Worm (Caenorhabditis elegans): ENCODE measurements around the gene K02A2.1.
A peak's percentile ranks its signal among the peaks of the same experiment; 100 is the strongest.

The K02A2.1 gene

ce11 chrII:7397273-7397840 lies 37.7 kb upstream of the K02A2.1 start (continued):
- TF ChIP-seq nhr-28 (tag; optimal IDR thresholded peaks at IDR 0.05) = no peak
- no peak for TF ChIP-seq mml-1 (tag; optimal IDR thresholded peaks at IDR 0.05)
- TF ChIP-seq ceh-28 (tag; optimal IDR thresholded peaks at IDR 0.05) = peak; percentile 11
- TF ChIP-seq lsy-12 (tag; optimal IDR thresholded peaks at IDR 0.05) = peak; percentile 13
- TF ChIP-seq fos-1 (tag; optimal IDR thresholded peaks at IDR 0.05) = no peak
- no peak for TF ChIP-seq nfya-1 (tag; optimal IDR thresholded peaks at IDR 0.05; ENCODE audit: insufficient read depth)
- TF ChIP-seq snpc-4 (tag; optimal IDR thresholded peaks at IDR 0.05) = no peak
- no peak for TF ChIP-seq nhr-11 (tag; optimal IDR thresholded peaks at IDR 0.05)
- TF ChIP-seq jun-1 (tag; optimal IDR thresholded peaks at IDR 0.05) = no peak

- TF ChIP-seq unc-62 (GFP tag; optimal IDR thresholded peaks at IDR 0.05) = no peak
- no peak for TF ChIP-seq mdl-1 (tag; optimal IDR thresholded peaks at IDR 0.05)
- TF ChIP-seq nhr-43 (tag; optimal IDR thresholded peaks at IDR 0.05; ENCODE audit: poor library complexity, severe bottlenecking) = no peak
- TF ChIP-seq eor-1 (tag; optimal IDR thresholded peaks at IDR 0.05) = no peak
- TF ChIP-seq R02D3.7 (tag; optimal IDR thresholded peaks at IDR 0.05) = no peak
Measured at ce11 chrII:7398712-7399111, 36.3 kb upstream of the K02A2.1 start, which contains the start of gene C07D10.1. C07D10.1 (plus strand) TSS chrII:7399012.

- TF ChIP-seq snpc-4 (tag; optimal IDR thresholded peaks at IDR 0.05) (no peak), ztf-11 (tag; optimal IDR thresholded peaks at IDR 0.05) (no peak), nhr-12 (tag; optimal IDR thresholded peaks at IDR 0.05) (no peak), fkh-2 (tag; optimal IDR thresholded peaks at IDR 0.05) (no peak), egl-27 (tag; optimal IDR thresholded peaks at IDR 0.05) (no peak), sea-2 (GFP tag; optimal IDR thresholded peaks at IDR 0.05) (no peak), lin-15B (tag; optimal IDR thresholded peaks at IDR 0.05) (no peak), tbx-2 (tag; optimal IDR thresholded peaks at IDR 0.05) (no peak), nfya-1 (tag; optimal IDR thresholded peaks at IDR 0.05; ENCODE audit: insufficient read depth) (no peak), zag-1 (tag; optimal IDR thresholded peaks at IDR 0.05) (no peak), jun-1 (tag; optimal IDR thresholded peaks at IDR 0.05) (no peak), daf-12 (tag; optimal IDR thresholded peaks at IDR 0.05) (no peak), hmg-11 (tag; optimal IDR thresholded peaks at IDR 0.05) (no peak), nhr-67 (tag; optimal IDR thresholded peaks at IDR 0.05) (no peak)
Measured at ce11 chrII:7402625-7403024, 32.4 kb upstream of the K02A2.1 start, which contains the start of gene nas-7. nas-7 (minus strand) TSS chrII:7402725.

ce11 chrII:7404001-7404400 lies 31.1 kb upstream of the K02A2.1 start:
- TF ChIP-seq nhr-25 (tag; optimal IDR thresholded peaks at IDR 0.05) (peak; percentile 99), nhr-43 (tag; optimal IDR thresholded peaks at IDR 0.05; ENCODE audit: poor library complexity, severe bottlenecking) (peak; percentile 19), fkh-2 (tag; optimal IDR thresholded peaks at IDR 0.05) (no peak), nfya-1 (tag; optimal IDR thresholded peaks at IDR 0.05; ENCODE audit: insufficient read depth) (peak; percentile 35), elt-1 (tag; optimal IDR thresholded peaks at IDR 0.05) (peak; percentile 56)

- peak in 2 of 3 experiments; percentile 81 to 91 for TF ChIP-seq elt-3 (tag; optimal IDR thresholded peaks at IDR 0.05)
- TF ChIP-seq nhr-76 (tag; optimal IDR thresholded peaks at IDR 0.05) = no peak
- TF ChIP-seq pqm-1 (tag; optimal IDR thresholded peaks at IDR 0.05) = no peak
- TF ChIP-seq pha-4 (tag; optimal IDR thresholded peaks at IDR 0.05) = no peak
- no peak for TF ChIP-seq jun-1 (tag; optimal IDR thresholded peaks at IDR 0.05)
- TF ChIP-seq aly-2 (tag; optimal IDR thresholded peaks at IDR 0.05) = no peak
- TF ChIP-seq mml-1 (tag; optimal IDR thresholded peaks at IDR 0.05) = no peak
- no peak for TF ChIP-seq ztf-4 (tag; optimal IDR thresholded peaks at IDR 0.05)
- TF ChIP-seq nfya-1 (tag; optimal IDR thresholded peaks at IDR 0.05; ENCODE audit: insufficient read depth) = no peak
- no peak for TF ChIP-seq fkh-2 (tag; optimal IDR thresholded peaks at IDR 0.05)
- TF ChIP-seq lsy-12 (tag; optimal IDR thresholded peaks at IDR 0.05) = no peak
- TF ChIP-seq ceh-28 (tag; optimal IDR thresholded peaks at IDR 0.05) = no peak
- TF ChIP-seq nhr-23 (tag; optimal IDR thresholded peaks at IDR 0.05) = peak; percentile 45
- TF ChIP-seq lin-39 (tag; optimal IDR thresholded peaks at IDR 0.05) = no peak
- TF ChIP-seq nhr-25 (tag; optimal IDR thresholded peaks at IDR 0.05) = peak; percentile 94
- TF ChIP-seq nhr-237 (tag; optimal IDR thresholded peaks at IDR 0.05) = no peak
- no peak for TF ChIP-seq hmg-11 (tag; optimal IDR thresholded peaks at IDR 0.05)
- no peak for TF ChIP-seq nhr-11 (tag; optimal IDR thresholded peaks at IDR 0.05)
- TF ChIP-seq unc-62 (GFP tag; optimal IDR thresholded peaks at IDR 0.05) = no peak
Measured at ce11 chrII:7405262-7405661, 29.8 kb upstream of the K02A2.1 start.
